Worm (Caenorhabditis elegans) whole organism, young adult: ENCODE measurements around the gene K02A6.2.

Source experiments
- B0019.2 ChIP-seq: fragments of 200-800 bp; sonication (Bioruptor generic); conservative IDR thresholded peaks from 2 replicates; pipeline ENCODE4 v1.3.6; 2022; ENCODE audit warnings: missing genetic modification reagents, missing genetic modification characterization, missing compliant biosample characterization
- C06A6.2 ChIP-seq: fragments of 200-800 bp; sonication (Bioruptor generic); conservative IDR thresholded peaks from 2 replicates; pipeline ENCODE4 v1.3.6; 2022; ENCODE audit warnings: missing genetic modification characterization, missing compliant biosample characterization
- K11D2.4 ChIP-seq: fragments of 200-800 bp; sonication (Bioruptor generic); IDR thresholded peaks from 2 replicates; pipeline ENCODE4 v1.3.6; 2022; ENCODE audit warnings: missing genetic modification reagents, missing genetic modification characterization, missing compliant biosample characterization
- K12H6.12 ChIP-seq: fragments of 200-800 bp; sonication (Bioruptor generic); optimal IDR thresholded peaks from 2 replicates; lab custom pipeline; 2018; ENCODE audit warnings: mild to moderate bottlenecking, missing genetic modification characterization, missing compliant biosample characterization
- T26A5.8 ChIP-seq: sonication (generic microtip); optimal IDR thresholded peaks from 2 replicates; lab custom pipeline; 2016; ENCODE audit warnings: missing genetic modification characterization, missing compliant biosample characterization
- Y56A3A.18 ChIP-seq: fragments of 200-800 bp; sonication (Bioruptor generic); IDR thresholded peaks from 2 replicates; pipeline ENCODE4 v1.3.6; 2022; ENCODE audit warnings: missing genetic modification reagents, missing genetic modification characterization, missing compliant biosample characterization
- Y67H2A.10 ChIP-seq: fragments of 200-800 bp; sonication (Bioruptor generic); conservative IDR thresholded peaks from 2 replicates; pipeline ENCODE4 v1.3.6; 2022; ENCODE audit warnings: missing genetic modification reagents, missing genetic modification characterization, missing compliant biosample characterization
- ama-1 ChIP-seq, 3 experiments: fragments of 150-350 bp in 1 of 3; sonication (generic microtip) in 2 of 3; optimal IDR thresholded peaks; 2 replicates each; lab custom pipeline; 2014 to 2018; ENCODE audit warnings: missing biosample characterization in 2 of 3, missing genetic modification characterization in 2 of 3, missing genetic modification reagents in 2 of 3
- atf-7 ChIP-seq: sonication (generic microtip); optimal IDR thresholded peaks from 2 replicates; lab custom pipeline; 2017; ENCODE audit warnings: mild to moderate bottlenecking, missing genetic modification characterization, missing compliant biosample characterization
- athp-1 ChIP-seq: sonication (generic microtip); optimal IDR thresholded peaks from 2 replicates; lab custom pipeline; 2017; ENCODE audit warnings: mild to moderate bottlenecking, missing genetic modification characterization, missing compliant biosample characterization
- cebp-1 ChIP-seq, 2 experiments: fragments of 200-800 bp in 1 of 2; sonication (Bioruptor generic) in 1 of 2; sonication (generic microtip) in 1 of 2; IDR thresholded peaks in 1 of 2; optimal IDR thresholded peaks in 1 of 2; 2 replicates each; pipeline versions ENCODE4 v1.3.6 to Lab custom; 2017 to 2022; ENCODE audit warnings: missing compliant biosample characterization in 2 of 2, missing genetic modification characterization in 2 of 2, mild to moderate bottlenecking in 1 of 2, missing genetic modification reagents in 1 of 2, moderate library complexity in 1 of 2
- ceh-27 ChIP-seq: fragments of 200-800 bp; sonication (Bioruptor generic); optimal IDR thresholded peaks from 2 replicates; lab custom pipeline; 2018; ENCODE audit warnings: mild to moderate bottlenecking, missing genetic modification characterization, moderate library complexity, missing compliant biosample characterization
- ceh-79 ChIP-seq: sonication (generic microtip); optimal IDR thresholded peaks from 2 replicates; lab custom pipeline; 2017; ENCODE audit warnings: mild to moderate bottlenecking, missing genetic modification characterization, missing compliant biosample characterization
- dox-1 ChIP-seq: fragments of 200-800 bp; sonication (Bioruptor generic); IDR thresholded peaks from 2 replicates; pipeline ENCODE4 v1.3.6; 2022; ENCODE audit warnings: missing genetic modification reagents, missing genetic modification characterization, missing compliant biosample characterization
- dpl-1 ChIP-seq: fragments of 150-350 bp; optimal IDR thresholded peaks from 2 replicates; lab custom pipeline; 2014; ENCODE audit warnings: missing biosample characterization, missing genetic modification reagents, missing genetic modification characterization
- efl-1 ChIP-seq: fragments of 150-350 bp; optimal IDR thresholded peaks from 2 replicates; lab custom pipeline; 2014; ENCODE audit warnings: missing biosample characterization, missing genetic modification reagents, missing genetic modification characterization
- fkh-3 ChIP-seq: sonication (generic microtip); optimal IDR thresholded peaks from 2 replicates; lab custom pipeline; 2016; ENCODE audit warnings: mild to moderate bottlenecking, missing genetic modification characterization, missing compliant biosample characterization
- him-1 ChIP-seq: sonication (generic microtip); optimal IDR thresholded peaks from 2 replicates; lab custom pipeline; 2016; ENCODE audit warnings: missing genotype, missing genetic modification reagents, missing genetic modification characterization, missing compliant biosample characterization
- hlh-12 ChIP-seq: sonication (generic microtip); optimal IDR thresholded peaks from 2 replicates; lab custom pipeline; 2016; ENCODE audit warnings: missing genetic modification characterization, missing compliant biosample characterization
- hlh-26 ChIP-seq: fragments of 200-800 bp; sonication (Bioruptor generic); conservative IDR thresholded peaks from 2 replicates; pipeline ENCODE4 v1.3.6; 2022; ENCODE audit warnings: missing genetic modification reagents, missing genetic modification characterization, missing compliant biosample characterization
- hmg-1.2 ChIP-seq: fragments of 200-800 bp; sonication (Bioruptor generic); IDR thresholded peaks from 2 replicates; pipeline ENCODE4 v1.3.6; 2022; ENCODE audit warnings: missing genetic modification reagents, missing genetic modification characterization, missing compliant biosample characterization
- let-607 ChIP-seq, 2 experiments: fragments of 200-800 bp in 1 of 2; sonication (Bioruptor generic) in 1 of 2; sonication (generic microtip) in 1 of 2; optimal IDR thresholded peaks; 2 replicates each; lab custom pipeline; 2016 to 2018; ENCODE audit warnings: mild to moderate bottlenecking in 2 of 2, missing compliant biosample characterization in 2 of 2, missing genetic modification characterization in 2 of 2, moderate library complexity in 2 of 2, missing genotype in 1 of 2
- lsl-1 ChIP-seq: fragments of 200-800 bp; sonication (Bioruptor generic); optimal IDR thresholded peaks from 2 replicates; lab custom pipeline; 2018; ENCODE audit warnings: mild to moderate bottlenecking, missing genetic modification characterization, moderate library complexity, missing compliant biosample characterization
- madf-10 ChIP-seq: sonication (generic microtip); optimal IDR thresholded peaks from 2 replicates; lab custom pipeline; 2016; ENCODE audit warnings: mild to moderate bottlenecking, missing genetic modification characterization, missing compliant biosample characterization
- madf-3 ChIP-seq: fragments of 200-800 bp; sonication (Bioruptor generic); IDR thresholded peaks from 2 replicates; pipeline ENCODE4 v1.3.6; 2022; ENCODE audit warnings: missing genetic modification reagents, missing genetic modification characterization, missing compliant biosample characterization
- madf-6 ChIP-seq: fragments of 200-800 bp; sonication (Bioruptor generic); IDR thresholded peaks from 2 replicates; pipeline ENCODE4 v1.3.6; 2022; ENCODE audit warnings: missing genetic modification reagents, missing genetic modification characterization, missing compliant biosample characterization
- madf-8 ChIP-seq: fragments of 200-800 bp; sonication (Bioruptor generic); conservative IDR thresholded peaks from 2 replicates; pipeline ENCODE4 v1.3.6; 2022; ENCODE audit warnings: missing genetic modification reagents, missing genetic modification characterization, missing compliant biosample characterization
- mcd-1 ChIP-seq: fragments of 200-800 bp; sonication (Bioruptor generic); IDR thresholded peaks from 2 replicates; pipeline ENCODE4 v1.3.6; 2022; ENCODE audit warnings: missing genetic modification reagents, missing genetic modification characterization, missing compliant biosample characterization
- nhr-80 ChIP-seq: sonication (generic microtip); optimal IDR thresholded peaks from 2 replicates; lab custom pipeline; 2016; ENCODE audit warnings: missing genetic modification characterization, missing compliant biosample characterization
- pbrm-1 ChIP-seq: fragments of 200-800 bp; sonication (Bioruptor generic); IDR thresholded peaks from 2 replicates; pipeline ENCODE4 v1.3.6; 2022; ENCODE audit warnings: missing genetic modification reagents, missing genetic modification characterization, missing compliant biosample characterization
- pha-4 ChIP-seq: fragments of 150-350 bp; sonication (generic microtip); optimal IDR thresholded peaks from 2 replicates; lab custom pipeline; 2014; ENCODE audit warnings: missing biosample characterization, missing genetic modification reagents, missing genetic modification characterization
- rec-8 ChIP-seq, 2 experiments: sonication (generic microtip); optimal IDR thresholded peaks; 2 replicates each; lab custom pipeline; 2016; ENCODE audit warnings: mild to moderate bottlenecking in 2 of 2, missing genetic modification characterization in 2 of 2, missing genetic modification reagents in 2 of 2, missing genotype in 2 of 2, missing biosample characterization in 1 of 2, missing compliant biosample characterization in 1 of 2, moderate library complexity in 1 of 2
- somi-1 ChIP-seq: fragments of 200-800 bp; sonication (Bioruptor generic); optimal IDR thresholded peaks from 2 replicates; lab custom pipeline; 2018; ENCODE audit warnings: mild to moderate bottlenecking, missing genetic modification characterization, missing compliant biosample characterization
- tbp1 ChIP-seq: fragments of 200-800 bp; sonication (Bioruptor generic); optimal IDR thresholded peaks from 2 replicates; lab custom pipeline; 2018; ENCODE audit warnings: mild to moderate bottlenecking, missing genetic modification characterization, missing compliant biosample characterization
- unc-130 ChIP-seq: sonication (generic microtip); optimal IDR thresholded peaks from 2 replicates; lab custom pipeline; 2016; ENCODE audit warnings: missing genetic modification reagents, missing genetic modification characterization, missing compliant biosample characterization
- zfh-2 ChIP-seq: fragments of 200-800 bp; sonication (Bioruptor generic); conservative IDR thresholded peaks from 2 replicates; pipeline ENCODE4 v1.3.6; 2022; ENCODE audit warnings: missing genetic modification reagents, missing genetic modification characterization, missing compliant biosample characterization
- ztf-25 ChIP-seq: fragments of 200-800 bp; sonication (Bioruptor generic); IDR thresholded peaks from 2 replicates; pipeline ENCODE4 v1.3.6; 2022; ENCODE audit warnings: missing genetic modification reagents, missing genetic modification characterization, missing compliant biosample characterization

Gene K02A6.2

DNA sequence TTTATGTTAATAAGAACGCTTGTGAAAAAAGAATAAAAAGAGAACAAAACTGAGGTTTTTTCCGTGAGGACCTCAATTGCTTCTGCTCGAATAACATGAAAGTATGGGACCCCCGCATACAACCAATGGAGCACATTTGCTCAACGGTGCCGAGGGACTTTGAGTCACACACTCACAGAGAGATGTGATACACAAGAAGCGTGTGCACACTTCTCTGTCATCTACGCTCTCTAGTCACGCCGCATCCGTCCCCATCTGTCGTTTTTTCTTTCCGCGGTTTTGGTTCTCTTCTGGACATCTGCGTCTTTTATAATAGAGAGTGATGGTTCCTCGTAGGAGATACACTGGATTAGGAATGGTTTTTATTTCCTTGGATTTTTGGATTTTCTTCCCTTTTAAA lies 18.9 kb downstream of the K02A6.2 start:
- TF ChIP-seq pha-4 (tag; lab: Kevin White, UChicago), result no peak
- TF ChIP-seq madf-6 (GFP tag; lab: Robert Waterston, UW), result no peak
- no peak for TF ChIP-seq cebp-1 (GFP tag; IDR thresholded peaks at IDR 0.05; lab: Robert Waterston, UW)
- TF ChIP-seq cebp-1 (tag; optimal IDR thresholded peaks at IDR 0.05; lab: Kevin White, UChicago), result no peak
- no peak for TF ChIP-seq pbrm-1 (GFP tag; lab: Robert Waterston, UW)
- peak; percentile 21; the same call in 1 of the 2 replicates for TF ChIP-seq hmg-1.2 (GFP tag; lab: Robert Waterston, UW)
- TF ChIP-seq zfh-2 (GFP tag; lab: Robert Waterston, UW), result no peak
- peak; percentile 41; the same call in 1 of the 2 replicates for TF ChIP-seq K11D2.4 (GFP tag; lab: Robert Waterston, UW)
- TF ChIP-seq ceh-27 (GFP tag; lab: Kevin White, UChicago), result peak; percentile 22
- TF ChIP-seq K12H6.12, result peak; percentile 12
- TF ChIP-seq, all 124 proteins: peak for 4

DNA sequence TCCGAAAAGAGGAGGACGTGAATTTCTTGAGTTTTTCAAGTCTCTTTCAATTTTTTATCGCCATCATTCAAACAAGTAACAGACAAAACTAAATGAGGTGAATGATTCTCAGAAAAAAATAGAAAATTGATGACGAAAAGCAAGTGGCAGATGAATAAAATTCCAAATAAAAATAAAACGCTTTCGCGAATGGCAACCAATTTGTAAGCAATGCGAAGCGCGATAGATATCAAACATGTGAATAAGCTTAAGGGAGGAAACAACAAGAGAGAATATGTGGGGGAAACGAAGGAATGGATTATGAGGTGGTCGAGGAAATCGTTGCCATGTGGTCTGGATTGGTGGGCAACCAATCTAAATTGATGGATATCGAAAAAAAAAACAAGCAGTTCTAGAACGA lies 20.3 kb downstream of the K02A6.2 start:
- TF ChIP-seq K11D2.4 (GFP tag; lab: Robert Waterston, UW), result no peak
- no peak for TF ChIP-seq lsl-1
- TF ChIP-seq mcd-1 (GFP tag; lab: Robert Waterston, UW), result no peak
- no peak for TF ChIP-seq C06A6.2 (GFP tag; lab: Robert Waterston, UW)
- no peak for TF ChIP-seq somi-1 (GFP tag; lab: Kevin White, UChicago)
- no peak for TF ChIP-seq B0019.2 (GFP tag; lab: Robert Waterston, UW)
- no peak for TF ChIP-seq unc-130 (GFP tag; lab: Kevin White, UChicago)
- no peak for TF ChIP-seq hlh-26 (GFP tag; lab: Robert Waterston, UW)

DNA sequence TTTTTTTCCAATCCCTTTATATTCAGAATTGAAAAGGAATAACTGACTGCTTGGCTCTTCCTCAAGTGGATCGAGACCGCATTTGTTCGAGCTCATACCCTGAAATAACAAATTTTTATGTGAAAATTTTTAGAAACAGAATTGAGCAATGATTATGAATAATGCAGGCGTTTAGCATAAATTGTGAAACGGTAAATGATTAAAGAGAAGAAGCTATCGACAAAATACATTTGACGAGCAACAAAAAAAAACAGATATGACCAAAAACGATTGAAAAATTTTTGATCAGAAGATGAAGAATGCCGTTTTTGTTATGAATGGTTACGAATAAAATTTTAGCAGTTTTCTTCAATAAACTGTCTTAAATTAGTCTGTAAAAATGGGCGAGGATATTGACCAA lies 21.1 kb downstream of the K02A6.2 start, which contains the start of gene C17H11.6:
Gene C17H11.6, minus strand, starts transcription at position 101 of the 400 bp plus-strand sequence.
- no peak for TF ChIP-seq tbp1

DNA sequence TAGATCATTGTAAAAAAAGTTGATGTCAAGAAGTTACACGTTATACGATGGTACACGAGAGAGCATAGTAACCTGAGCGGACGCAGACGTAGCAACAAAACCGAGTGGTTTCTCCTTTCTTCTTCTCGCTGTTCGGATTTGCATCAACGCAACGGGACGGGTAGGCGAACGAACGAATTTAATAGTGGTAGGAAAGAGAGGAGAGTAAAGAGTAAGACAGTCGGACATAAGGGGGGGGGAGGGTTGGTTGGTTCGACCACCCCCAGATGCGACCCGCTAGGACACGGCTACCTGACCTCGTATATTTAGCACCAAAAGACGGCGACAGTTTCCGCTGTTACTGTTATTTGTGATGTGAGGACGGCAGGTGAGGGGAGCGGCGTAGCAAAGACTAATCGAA lies 23.6 kb downstream of the K02A6.2 start:
- no peak for TF ChIP-seq dpl-1 (GFP tag; lab: Kevin White, UChicago)
- TF ChIP-seq madf-10 (tag; lab: Kevin White, UChicago), result no peak
- peak; percentile 23 for TF ChIP-seq ceh-27 (GFP tag; lab: Kevin White, UChicago)
- no peak for TF ChIP-seq madf-8
- TF ChIP-seq, all 124 proteins: peak for 1

DNA sequence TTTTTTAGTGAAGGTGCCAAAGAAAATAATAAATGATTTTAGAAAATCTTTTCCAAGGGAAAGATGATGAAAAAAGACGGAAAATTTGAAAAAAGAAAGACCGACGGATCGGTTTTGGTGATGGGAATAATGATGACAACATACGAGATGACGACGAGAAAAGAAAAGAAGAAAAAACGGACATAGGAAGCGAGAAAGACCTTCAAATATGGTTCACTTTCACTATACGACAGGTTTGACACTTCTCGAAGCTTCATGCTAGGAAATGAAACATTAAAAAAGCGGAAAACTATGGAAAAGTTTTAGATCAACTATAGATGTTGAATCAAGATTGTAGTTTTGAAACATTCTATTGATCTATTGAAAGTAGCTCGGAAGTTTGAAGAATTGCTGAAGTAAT lies 24.6 kb downstream of the K02A6.2 start:
- TF ChIP-seq efl-1 (GFP tag; lab: Kevin White, UChicago) (no peak), atf-7 (tag; lab: Kevin White, UChicago) (no peak), ztf-25 (GFP tag; lab: Robert Waterston, UW) (no peak), ama-1 (optimal IDR thresholded peaks at IDR 0.05; lab: Kevin White, UChicago) (no peak), ama-1 (GFP tag; optimal IDR thresholded peaks at IDR 0.05; lab: Kevin White, UChicago) (no peak)

DNA sequence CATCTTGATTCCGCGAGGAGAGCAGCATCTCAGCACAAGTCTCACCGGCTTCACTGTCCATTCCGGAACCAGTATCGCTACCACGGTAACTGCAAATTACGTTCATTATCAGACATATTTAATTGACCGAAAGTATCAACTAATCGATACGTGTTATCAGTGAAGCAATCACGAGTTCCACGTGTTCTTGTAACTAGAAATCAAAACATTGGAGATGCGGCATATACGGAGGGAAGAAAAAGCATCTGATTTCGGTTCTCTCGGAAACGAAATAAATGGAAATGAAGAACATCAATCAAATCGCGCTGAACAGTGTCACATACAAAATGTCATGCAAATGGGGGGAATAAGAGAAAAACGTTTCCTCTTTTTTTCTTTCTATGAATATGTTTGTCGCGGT lies 31.6 kb downstream of the K02A6.2 start:
- TF ChIP-seq tbp1 (peak; percentile 7), nhr-80 (tag; lab: Kevin White, UChicago) (peak; percentile 59), cebp-1 (GFP tag; IDR thresholded peaks at IDR 0.05; lab: Robert Waterston, UW) (no peak), cebp-1 (tag; optimal IDR thresholded peaks at IDR 0.05; lab: Kevin White, UChicago) (peak; percentile 16), K12H6.12 (no peak), let-607 (tag; optimal IDR thresholded peaks at IDR 0.05; lab: Kevin White, UChicago) (peak; percentile 53 to 65)

DNA sequence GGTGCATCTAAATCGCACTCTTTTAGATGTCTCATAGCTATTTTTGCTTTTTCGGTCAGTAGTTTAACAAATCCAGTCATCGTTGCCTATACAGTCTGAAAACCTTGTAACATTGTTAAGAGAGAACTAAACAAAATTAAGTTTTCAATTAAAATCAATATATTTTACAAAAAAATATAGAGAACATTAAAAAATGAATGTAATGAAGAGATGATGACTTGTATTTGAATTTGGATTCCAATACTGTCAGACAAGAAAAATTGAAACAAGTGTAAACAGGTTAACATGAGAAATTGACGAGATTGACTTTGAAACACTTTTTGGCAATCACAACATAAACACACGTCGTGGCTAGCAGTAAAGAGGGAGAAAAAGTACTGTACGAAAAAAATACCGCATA lies 39.8 kb downstream of the K02A6.2 start, which contains the start of gene C17H11.5:
Gene C17H11.5, minus strand, starts transcription at position 101 of the 400 bp plus-strand sequence.
- no peak for TF ChIP-seq him-1 (tag; lab: Kevin White, UChicago)
- no peak for TF ChIP-seq rec-8 (tag; optimal IDR thresholded peaks at IDR 0.05; lab: Kevin White, UChicago)
- TF ChIP-seq Y67H2A.10 (GFP tag; lab: Robert Waterston, UW), result no peak
- no peak for TF ChIP-seq fkh-3 (tag; lab: Kevin White, UChicago)
- TF ChIP-seq ceh-79 (tag; lab: Kevin White, UChicago), result no peak
- no peak for TF ChIP-seq hlh-26 (GFP tag; lab: Robert Waterston, UW)
- TF ChIP-seq Y56A3A.18 (GFP tag; lab: Robert Waterston, UW), result no peak
- TF ChIP-seq dox-1 (GFP tag; lab: Robert Waterston, UW), result no peak
- TF ChIP-seq madf-3 (GFP tag; lab: Robert Waterston, UW), result no peak
- no peak for TF ChIP-seq T26A5.8
- TF ChIP-seq hlh-12, result no peak
- TF ChIP-seq madf-6 (GFP tag; lab: Robert Waterston, UW), result no peak
- TF ChIP-seq athp-1 (tag; lab: Kevin White, UChicago), result no peak
